Fruit fly (Drosophila melanogaster) whole organism, embryonic: Measurements from ENCODE around the gene Irc.

Experiments used
- BEAF-32 ChIP-seq: fragments of 200-800 bp; sonication (Bioruptor generic); optimal IDR thresholded peaks from 3 replicates; lab custom pipeline; 2017; ENCODE audit warnings: missing biosample characterization, missing genetic modification characterization, mild to moderate bottlenecking, moderate library complexity, missing genetic modification reagents
- BtbVII ChIP-seq: fragments of 200-800 bp; sonication (Bioruptor generic); optimal IDR thresholded peaks from 3 replicates; lab custom pipeline; 2017; ENCODE audit warnings: missing biosample characterization, mild to moderate bottlenecking, missing genetic modification characterization
- CG10267 ChIP-seq: fragments of 200-800 bp; sonication (Bioruptor generic); optimal IDR thresholded peaks from 2 replicates; lab custom pipeline; 2018; ENCODE audit warnings: missing biosample characterization, mild to moderate bottlenecking, missing genetic modification characterization, moderate library complexity
- CG10462 ChIP-seq: fragments of 200-800 bp; sonication (Bioruptor generic); optimal IDR thresholded peaks from 2 replicates; lab custom pipeline; 2016; ENCODE audit warnings: missing biosample characterization, missing genetic modification characterization
- CG10543 ChIP-seq: fragments of 200-800 bp; sonication (Bioruptor generic); optimal IDR thresholded peaks from 3 replicates; lab custom pipeline; 2017; ENCODE audit warnings: missing biosample characterization, mild to moderate bottlenecking, missing genetic modification characterization, moderate library complexity
- CG11085 ChIP-seq: fragments of 200-800 bp; sonication (Bioruptor generic); IDR thresholded peaks from 2 replicates; pipeline ENCODE4 v1.3.6; 2022; ENCODE audit warnings: missing biosample characterization, missing genetic modification characterization
- CG11247 ChIP-seq: fragments of 200-800 bp; sonication (Bioruptor generic); IDR thresholded peaks from 2 replicates; pipeline ENCODE4 v1.3.6; 2022; ENCODE audit warnings: missing biosample characterization, missing genetic modification characterization
- CG11560 ChIP-seq: fragments of 200-800 bp; sonication (Bioruptor generic); IDR thresholded peaks from 3 replicates; pipeline ENCODE4 v1.3.6; 2022; ENCODE audit warnings: missing biosample characterization, missing genetic modification characterization
- CG12104 ChIP-seq: fragments of 200-800 bp; sonication (Bioruptor generic); optimal IDR thresholded peaks from 3 replicates; lab custom pipeline; 2016; ENCODE audit warnings: missing biosample characterization, missing genetic modification characterization
- CG12219 ChIP-seq: fragments of 200-800 bp; sonication (Bioruptor generic); optimal IDR thresholded peaks from 3 replicates; lab custom pipeline; 2018; ENCODE audit warnings: missing biosample characterization, mild to moderate bottlenecking, missing genetic modification characterization
- CG12299 ChIP-seq: fragments of 200-800 bp; sonication (Bioruptor generic); optimal IDR thresholded peaks from 2 replicates; lab custom pipeline; 2018; ENCODE audit warnings: missing biosample characterization, mild to moderate bottlenecking, missing genetic modification characterization
- CG12391 ChIP-seq: fragments of 200-800 bp; sonication (Bioruptor generic); optimal IDR thresholded peaks from 3 replicates; lab custom pipeline; 2018; ENCODE audit warnings: missing biosample characterization, mild to moderate bottlenecking, missing genetic modification characterization, moderate library complexity
- CG13296 ChIP-seq: fragments of 200-800 bp; sonication (Bioruptor generic); optimal IDR thresholded peaks from 3 replicates; lab custom pipeline; 2018; ENCODE audit warnings: missing biosample characterization, mild to moderate bottlenecking, missing genetic modification characterization
- CG15073 ChIP-seq: fragments of 200-800 bp; sonication (Bioruptor generic); optimal IDR thresholded peaks from 2 replicates; lab custom pipeline; 2016; ENCODE audit warnings: missing biosample characterization, missing genetic modification characterization
- CG1529 ChIP-seq: fragments of 200-800 bp; sonication (Bioruptor generic); optimal IDR thresholded peaks from 3 replicates; lab custom pipeline; 2018; ENCODE audit warnings: missing biosample characterization, missing genetic modification characterization
- CG15601 ChIP-seq: fragments of 200-800 bp; sonication (Bioruptor generic); optimal IDR thresholded peaks from 3 replicates; lab custom pipeline; 2019; ENCODE audit warnings: missing biosample characterization, mild to moderate bottlenecking, missing genetic modification characterization, moderate library complexity
- CG1792 ChIP-seq: fragments of 200-800 bp; sonication (Bioruptor generic); optimal IDR thresholded peaks from 2 replicates; lab custom pipeline; 2016; ENCODE audit warnings: missing biosample characterization, missing genetic modification characterization
- CG34224 ChIP-seq: fragments of 200-800 bp; sonication (Bioruptor generic); IDR thresholded peaks from 3 replicates; pipeline ENCODE4 v1.3.6; 2022; ENCODE audit warnings: missing biosample characterization, missing genetic modification characterization; ENCODE audit not compliant: partially characterized antibody
- CG5953 ChIP-seq: fragments of 200-800 bp; sonication (Bioruptor generic); IDR thresholded peaks from 2 replicates; pipeline ENCODE4 v1.3.6; 2022; ENCODE audit warnings: missing biosample characterization, missing genetic modification characterization
- CG7556 ChIP-seq: fragments of 200-800 bp; sonication (Bioruptor generic); optimal IDR thresholded peaks from 2 replicates; lab custom pipeline; 2017; ENCODE audit warnings: missing biosample characterization, mild to moderate bottlenecking, missing genetic modification characterization
- CG7786 ChIP-seq: fragments of 200-800 bp; sonication (Bioruptor generic); optimal IDR thresholded peaks from 2 replicates; lab custom pipeline; 2016; ENCODE audit warnings: missing biosample characterization, missing genetic modification characterization
- CG8290 ChIP-seq, 3 experiments: fragments of 200-800 bp; sonication (Bioruptor generic); optimal IDR thresholded peaks; 2 replicates each; lab custom pipeline; 2016 to 2019; ENCODE audit warnings: missing biosample characterization in 3 of 3, missing genetic modification characterization in 3 of 3, mild to moderate bottlenecking in 2 of 3, moderate library complexity in 1 of 3
- CG8359 ChIP-seq: fragments of 200-800 bp; sonication (Bioruptor generic); optimal IDR thresholded peaks from 2 replicates; lab custom pipeline; 2017; ENCODE audit warnings: missing biosample characterization, mild to moderate bottlenecking, missing genetic modification characterization, borderline replicate concordance
- CG8944 ChIP-seq: fragments of 200-800 bp; sonication (Bioruptor generic); optimal IDR thresholded peaks from 3 replicates; lab custom pipeline; 2016; ENCODE audit warnings: missing biosample characterization, missing genetic modification characterization
- CG9727 ChIP-seq: fragments of 200-800 bp; sonication (Bioruptor generic); optimal IDR thresholded peaks from 3 replicates; lab custom pipeline; 2017; ENCODE audit warnings: missing biosample characterization, mild to moderate bottlenecking, missing genetic modification characterization
- Deaf1 ChIP-seq: fragments of 200-800 bp; optimal IDR thresholded peaks from 3 replicates; lab custom pipeline; 2019; ENCODE audit warnings: missing biosample characterization, mild to moderate bottlenecking, missing genetic modification characterization, moderate library complexity
- Fer1 ChIP-seq: fragments of 200-800 bp; sonication (Bioruptor generic); optimal IDR thresholded peaks from 2 replicates; lab custom pipeline; 2017; ENCODE audit warnings: missing biosample characterization, mild to moderate bottlenecking, missing genetic modification characterization
- Myb ChIP-seq: fragments of 200-800 bp; sonication (Bioruptor generic); optimal IDR thresholded peaks from 2 replicates; lab custom pipeline; 2016; ENCODE audit warnings: missing biosample characterization, missing genetic modification characterization
- NC2α ChIP-seq: fragments of 200-800 bp; sonication (Bioruptor generic); optimal IDR thresholded peaks from 2 replicates; lab custom pipeline; 2016; ENCODE audit warnings: missing biosample characterization, missing genetic modification characterization
- Nf-YB ChIP-seq: fragments of 200-800 bp; sonication (Bioruptor generic); optimal IDR thresholded peaks from 3 replicates; lab custom pipeline; 2019; ENCODE audit warnings: missing biosample characterization, mild to moderate bottlenecking, missing genetic modification characterization, moderate library complexity
- NfI ChIP-seq: fragments of 200-800 bp; sonication (Bioruptor generic); optimal IDR thresholded peaks from 3 replicates; lab custom pipeline; 2018; ENCODE audit warnings: missing biosample characterization, mild to moderate bottlenecking, missing genetic modification characterization, moderate library complexity
- Rfx ChIP-seq: fragments of 200-800 bp; sonication (Bioruptor generic); IDR thresholded peaks from 2 replicates; pipeline ENCODE4 v1.3.6; 2022; ENCODE audit warnings: missing biosample characterization, missing genetic modification characterization
- Xrp1 ChIP-seq: fragments of 200-800 bp; sonication (Bioruptor generic); IDR thresholded peaks from 2 replicates; pipeline ENCODE4 v1.3.6; 2022; ENCODE audit warnings: missing biosample characterization, missing genetic modification characterization
- ab ChIP-seq: fragments of 200-800 bp; sonication (Bioruptor generic); optimal IDR thresholded peaks from 2 replicates; lab custom pipeline; 2016; ENCODE audit warnings: missing biosample characterization, missing genetic modification characterization
- ara ChIP-seq: fragments of 200-800 bp; sonication (Bioruptor generic); IDR thresholded peaks from 2 replicates; pipeline ENCODE4 v1.3.6; 2022; ENCODE audit warnings: missing biosample characterization, missing genetic modification characterization
- chm ChIP-seq: fragments of 200-800 bp; sonication (Bioruptor generic); IDR thresholded peaks from 2 replicates; pipeline ENCODE4 v1.3.6; 2022; ENCODE audit warnings: missing biosample characterization, missing genetic modification characterization
- chn ChIP-seq: fragments of 200-800 bp; sonication (Bioruptor generic); optimal IDR thresholded peaks from 2 replicates; lab custom pipeline; 2016; ENCODE audit warnings: missing biosample characterization, missing genetic modification characterization
- dysf ChIP-seq: fragments of 200-800 bp; sonication (Bioruptor generic); IDR thresholded peaks from 3 replicates; pipeline ENCODE4 v1.3.6; 2022; ENCODE audit warnings: missing biosample characterization, missing genetic modification characterization
- eve ChIP-seq, 2 experiments: fragments of >200 bp; optimal IDR thresholded peaks; 2 replicates each; lab custom pipeline; 2017; ENCODE audit warnings: missing biosample characterization in 2 of 2, missing genetic modification characterization in 2 of 2
- ewg ChIP-seq: fragments of 200-800 bp; sonication (Bioruptor generic); optimal IDR thresholded peaks from 3 replicates; lab custom pipeline; 2017; ENCODE audit warnings: mild to moderate bottlenecking, missing biosample characterization, missing genetic modification reagents, missing genetic modification characterization
- gfzf ChIP-seq: fragments of 200-800 bp; sonication (Bioruptor generic); optimal IDR thresholded peaks from 2 replicates; lab custom pipeline; 2016; ENCODE audit warnings: missing biosample characterization, mild to moderate bottlenecking, missing genetic modification characterization, moderate library complexity
- maf-S ChIP-seq: fragments of 200-800 bp; sonication (Bioruptor generic); optimal IDR thresholded peaks from 2 replicates; lab custom pipeline; 2016; ENCODE audit warnings: missing biosample characterization, missing genetic modification characterization
- p53 ChIP-seq: fragments of 200-800 bp; sonication (Bioruptor generic); optimal IDR thresholded peaks from 2 replicates; lab custom pipeline; 2016; ENCODE audit warnings: missing biosample characterization, missing genetic modification characterization
- rib ChIP-seq: fragments of 200-800 bp; sonication (Bioruptor generic); IDR thresholded peaks from 2 replicates; pipeline ENCODE4 v1.3.6; 2022; ENCODE audit warnings: missing biosample characterization, missing genetic modification characterization
- sisA ChIP-seq: fragments of 200-800 bp; sonication (Bioruptor generic); IDR thresholded peaks from 2 replicates; pipeline ENCODE4 v1.3.6; 2022; ENCODE audit warnings: missing biosample characterization, missing genetic modification characterization
- sqz ChIP-seq: fragments of 200-800 bp; sonication (Bioruptor generic); optimal IDR thresholded peaks from 3 replicates; lab custom pipeline; 2018; ENCODE audit warnings: missing biosample characterization, mild to moderate bottlenecking, missing genetic modification characterization
- tgo ChIP-seq: fragments of 200-800 bp; sonication (Bioruptor generic); IDR thresholded peaks from 3 replicates; pipeline ENCODE4 v1.3.6; 2022; ENCODE audit warnings: missing biosample characterization, missing genetic modification characterization
- tll ChIP-seq, 2 experiments: fragments of 200-800 bp in 1 of 2; fragments of >200 bp in 1 of 2; sonication (Bioruptor generic) in 1 of 2; optimal IDR thresholded peaks; 2 replicates each; lab custom pipeline; 2017 to 2019; ENCODE audit warnings: missing biosample characterization in 2 of 2, missing genetic modification characterization in 2 of 2, mild to moderate bottlenecking in 1 of 2, moderate library complexity in 1 of 2
- yki ChIP-seq: fragments of >200 bp; optimal IDR thresholded peaks from 3 replicates; lab custom pipeline; 2018

Gene Irc

dm6 chr3R:17053415-17054177 lies 50.9 kb downstream of the Irc start, which contains the start of gene Dad (continued):
- TF ChIP-seq CG7556 (GFP tag; lab: Kevin White, UChicago) (no peak), ewg (GFP tag; lab: Kevin White, UChicago) (peak; percentile 99), Xrp1 (no peak), NC2α (GFP tag; lab: Kevin White, UChicago) (peak; percentile 5), Fer1 (GFP tag; lab: Kevin White, UChicago) (peak; percentile 29), CG34224 (peak; percentile 49; the same call in 2 of the 3 replicates), CG8944 (no peak), tll (GFP tag; optimal IDR thresholded peaks at IDR 0.05; lab: Kevin White, UChicago) (no peak), Myb (GFP tag; lab: Kevin White, UChicago) (peak; percentile 30), Deaf1 (tag; lab: Kevin White, UChicago) (peak; percentile 40), Nf-YB (no peak), eve (GFP tag; optimal IDR thresholded peaks at IDR 0.05; lab: Kevin White, UChicago) (peak in 1 of 2 experiments; percentile 86), CG11085 (GFP tag; lab: Robert Waterston, UW) (no peak), p53 (GFP tag; lab: Kevin White, UChicago) (no peak), sisA (no peak), CG12299 (peak; percentile 19), CG1529 (no peak), NfI (GFP tag; lab: Kevin White, UChicago) (no peak), CG12104 (GFP tag; lab: Kevin White, UChicago) (no peak), Rfx (GFP tag; lab: Robert Waterston, UW) (peak; percentile 19; the same call in 1 of the 2 replicates), BtbVII (GFP tag; lab: Kevin White, UChicago) (peak; percentile 74), CG11247 (no peak), ara (GFP tag; lab: Robert Waterston, UW) (0 out of 2 replicates have a peak, but pooled peaks have one; percentile 20), CG11560 (tag; lab: Robert Waterston, UW) (no peak), ab (GFP tag; lab: Kevin White, UChicago) (peak; percentile 16), CG13296 (peak; percentile 29), CG10543 (GFP tag; lab: Kevin White, UChicago) (peak; percentile 74), CG9727 (no peak), CG10462 (GFP tag; lab: Kevin White, UChicago) (no peak), rib (0 out of 2 replicates have a peak, but pooled peaks have one; percentile 16), yki (peak; percentile 95), sqz (GFP tag; lab: Kevin White, UChicago) (peak; percentile 34), CG15601 (tag; lab: Kevin White, UChicago) (peak; percentile 40), CG15073 (no peak), CG10267 (tag; lab: Kevin White, UChicago) (peak; percentile 97), tgo (GFP tag; lab: Robert Waterston, UW) (no peak), CG8359 (GFP tag; lab: Kevin White, UChicago) (no peak), CG12391 (tag; lab: Kevin White, UChicago) (no peak), CG5953 (GFP tag; lab: Robert Waterston, UW) (0 out of 2 replicates have a peak, but pooled peaks have one; percentile 27), maf-S (no peak), chn (GFP tag; lab: Kevin White, UChicago) (no peak), CG8290 (GFP tag; optimal IDR thresholded peaks at IDR 0.05; lab: Kevin White, UChicago) (no peak), CG8290 (tag; optimal IDR thresholded peaks at IDR 0.05; lab: Kevin White, UChicago) (peak in 1 of 2 experiments; percentile 80), chm (GFP tag; lab: Robert Waterston, UW) (peak; percentile 83), CG1792 (no peak), gfzf (GFP tag; lab: Kevin White, UChicago) (no peak), dysf (GFP tag; lab: Robert Waterston, UW) (no peak), CG12219 (GFP tag; lab: Kevin White, UChicago) (peak; percentile 11), BEAF-32 (GFP tag; lab: Kevin White, UChicago) (peak; percentile 1), CG7786 (GFP tag; lab: Kevin White, UChicago) (no peak)
